Fruit fly (Drosophila melanogaster) whole organism: ENCODE data around the gene CG14606.

ENCODE experiments used
- CG8478 ChIP-seq: fragments of >200 bp; optimal IDR thresholded peaks from 2 replicates; lab custom pipeline; 2018; ENCODE audit warnings: inconsistent platforms
- Dll ChIP-seq: fragments of >200 bp; optimal IDR thresholded peaks from 2 replicates; lab custom pipeline; 2017
- pan ChIP-seq: fragments of >200 bp; optimal IDR thresholded peaks from 2 replicates; lab custom pipeline; 2017
- psq ChIP-seq: fragments of >200 bp; optimal IDR thresholded peaks from 2 replicates; lab custom pipeline; 2017
- usp ChIP-seq: fragments of >200 bp; optimal IDR thresholded peaks from 2 replicates; lab custom pipeline; 2017; ENCODE audit warnings: missing biosample characterization, missing genetic modification characterization, mixed read lengths

DNA sequence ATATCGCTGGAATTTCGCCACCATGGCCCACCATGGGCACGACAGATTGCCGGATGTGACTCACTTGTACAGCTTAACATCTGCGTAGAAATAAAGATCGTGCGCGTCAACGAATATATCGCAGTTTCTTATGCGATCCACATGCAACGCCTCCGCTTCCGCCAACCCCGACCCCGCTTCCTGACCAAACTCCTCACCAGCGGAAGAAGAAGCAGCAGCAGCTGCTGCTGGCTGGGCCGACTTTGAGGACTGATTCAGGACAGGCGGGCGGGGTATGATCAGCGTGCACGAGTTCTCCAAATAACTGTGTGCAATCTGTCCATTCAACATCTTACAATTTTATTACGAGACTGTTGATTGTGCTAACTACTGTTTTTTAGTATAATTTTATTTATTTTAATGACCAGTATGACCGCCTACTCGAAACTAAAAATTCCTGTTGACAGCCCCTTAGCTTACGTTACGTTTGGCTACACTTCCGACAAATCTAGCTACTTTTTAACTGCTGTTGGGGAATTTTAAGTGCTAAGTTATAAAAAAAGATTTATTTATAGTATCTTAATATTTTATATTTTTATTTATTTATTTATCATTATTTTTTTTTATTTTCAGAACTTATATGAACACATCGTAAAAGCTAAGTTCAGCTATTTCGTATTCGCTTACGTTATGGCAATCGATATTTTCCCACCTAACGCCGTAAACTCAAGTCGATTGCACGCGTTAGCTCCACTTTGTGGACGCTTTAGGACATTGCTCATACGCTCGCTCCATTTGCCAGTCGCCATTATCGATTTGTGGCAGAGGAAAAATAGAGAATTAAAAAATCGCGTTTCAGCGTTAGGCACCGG is 30.4 kb downstream of the CG14606 start, which contains the start of the genes CG10055 and lap:
- no peak for TF ChIP-seq psq (lab: Kevin White, UChicago)
- TF ChIP-seq pan (lab: Kevin White, UChicago) = no peak
- TF ChIP-seq Dll (lab: Kevin White, UChicago) = no peak
- no peak for TF ChIP-seq usp (GFP tag; lab: Kevin White, UChicago)
- no peak for TF ChIP-seq CG8478 (lab: Kevin White, UChicago)
